Worm (Caenorhabditis elegans) whole organism, midembryonic: ENCODE results near the gene ZC455.1.

Experiments
- T22C8.4 ChIP-seq: fragments of 200-800 bp; sonication (Bioruptor generic); IDR thresholded peaks from 2 replicates; pipeline ENCODE4 v1.3.6; 2022; ENCODE audit warnings: missing genetic modification characterization, missing compliant biosample characterization
- flt-1 ChIP-seq: fragments of 200-800 bp; sonication (Bioruptor generic); IDR thresholded peaks from 2 replicates; pipeline ENCODE4 v1.3.6; 2022; ENCODE audit warnings: missing genetic modification characterization, missing compliant biosample characterization
- klf-2 ChIP-seq: fragments of 200-800 bp; sonication (Bioruptor generic); conservative IDR thresholded peaks from 2 replicates; pipeline ENCODE4 v1.3.6; 2022; ENCODE audit warnings: missing genetic modification reagents, missing genetic modification characterization, missing compliant biosample characterization
- med-1 ChIP-seq: sonication (generic microtip); optimal IDR thresholded peaks from 2 replicates; lab custom pipeline; 2017; ENCODE audit warnings: missing genetic modification characterization, mild to moderate bottlenecking, missing compliant biosample characterization, antibody characterized with exemption, missing genetic modification reagents; ENCODE audit not compliant: insufficient read depth
- ztf-23 ChIP-seq: fragments of 200-800 bp; sonication (Bioruptor generic); IDR thresholded peaks from 2 replicates; pipeline ENCODE4 v1.3.6; 2022; ENCODE audit warnings: missing genetic modification reagents, missing genetic modification characterization, missing compliant biosample characterization

DNA sequence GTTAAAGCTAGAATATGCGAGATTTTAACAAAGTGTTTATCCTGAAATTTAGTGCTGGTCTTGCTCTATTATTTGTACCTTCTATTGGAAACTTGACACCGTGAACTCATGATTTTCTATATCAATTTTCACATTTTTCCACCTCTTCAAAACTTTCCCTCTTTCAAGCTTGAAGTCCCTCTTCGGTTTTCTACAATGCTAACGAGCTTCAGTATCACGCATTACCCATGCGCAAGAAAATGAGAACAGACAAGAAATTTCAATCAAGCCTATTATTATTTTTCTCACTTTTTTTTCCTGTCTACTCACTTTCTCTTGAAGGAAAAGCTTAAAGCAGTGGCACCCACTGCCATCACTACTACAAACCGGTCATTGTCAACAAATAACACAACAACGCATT, 38.5 kb downstream of the ZC455.1 start:
- TF ChIP-seq T22C8.4 (GFP tag; lab: Robert Waterston, UW) (no peak), flt-1 (no peak), klf-2 (no peak), med-1 (GFP tag; lab: Kevin White, UChicago) (no peak), ztf-23 (no peak)
